Worm (Caenorhabditis elegans): ENCODE measurements around the gene F08F8.7.

DNA sequence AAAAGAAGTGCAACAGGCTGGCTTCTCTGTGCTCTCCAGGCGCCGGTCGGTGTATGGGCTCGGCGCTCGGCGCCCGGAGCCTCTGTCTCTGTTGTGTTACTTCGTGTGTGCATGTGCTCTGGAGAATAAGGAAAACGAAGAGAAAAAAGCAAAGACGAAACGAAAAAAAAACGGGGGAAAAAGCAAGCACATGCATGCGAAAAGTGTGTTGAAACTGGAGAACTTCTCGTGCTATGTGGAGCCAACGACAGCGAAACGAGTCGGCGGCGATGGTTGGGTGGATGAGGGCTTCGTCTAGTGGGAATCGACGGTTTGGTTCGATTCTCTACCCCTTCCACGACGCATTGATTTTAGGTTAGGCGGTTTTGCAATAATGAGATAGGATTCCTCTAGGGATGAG, 40.4 kb upstream of the F08F8.7 start:
- TF ChIP-seq ztf-11 (tag; optimal IDR thresholded peaks at IDR 0.05) (no peak), lin-15B (tag; optimal IDR thresholded peaks at IDR 0.05) (no peak)
